Worm (Caenorhabditis elegans): Measurements from ENCODE around the gene dyf-13.

DNA sequence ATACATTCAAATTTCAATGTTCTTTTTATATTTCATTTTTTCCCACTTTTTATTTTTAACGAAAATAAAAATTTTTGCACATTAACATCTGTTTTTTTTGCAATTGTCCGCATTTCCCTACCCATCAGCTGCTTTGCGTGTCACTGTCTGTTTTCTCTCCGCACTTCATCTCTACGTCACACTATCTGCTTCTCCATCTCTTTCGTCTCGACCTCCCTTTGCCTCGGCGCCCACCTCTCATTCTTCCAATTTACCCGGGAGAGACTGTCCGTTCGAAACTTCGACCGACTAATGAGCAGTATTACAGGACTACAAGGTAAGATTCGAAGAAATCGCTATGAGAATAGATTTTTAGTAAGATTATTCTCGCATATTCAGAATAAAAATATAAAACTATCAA is 15.8 kb downstream of the dyf-13 start, which contains the start of gene C27H5.2:
- TF ChIP-seq sox-4 (tag; optimal IDR thresholded peaks at IDR 0.05) (no peak), unc-42 (tag; optimal IDR thresholded peaks at IDR 0.05) (no peak), hlh-15 (tag; optimal IDR thresholded peaks at IDR 0.05) (no peak), lim-6 (tag; optimal IDR thresholded peaks at IDR 0.05) (no peak), unc-86 (tag; optimal IDR thresholded peaks at IDR 0.05) (no peak), fkh-10 (GFP tag; optimal IDR thresholded peaks at IDR 0.05) (no peak), C08G9.2 (tag; optimal IDR thresholded peaks at IDR 0.05) (no peak)
